Worm (Caenorhabditis elegans) whole organism, L1 larva: Measurements from ENCODE around the gene Y54F10BM.23.

Source experiments
- ceh-82 ChIP-seq, 3 experiments: fragments of 150-350 bp in 1 of 3; sonication (generic microtip) in 2 of 3; optimal IDR thresholded peaks; 2 replicates each; lab custom pipeline; 2014 to 2017; ENCODE audit warnings: missing biosample characterization in 3 of 3, missing genetic modification characterization in 3 of 3
- ces-1 ChIP-seq: fragments of 150-350 bp; optimal IDR thresholded peaks from 2 replicates; lab custom pipeline; 2014; ENCODE audit warnings: missing biosample characterization, missing genetic modification reagents, missing genetic modification characterization
- efl-1 ChIP-seq, 4 experiments: fragments of 150-350 bp; optimal IDR thresholded peaks in 3 of 4; peaks in 1 of 4; 1 replicate in 1 of 4; 2 replicates in 3 of 4; lab custom pipeline; 2014; ENCODE audit warnings: missing biosample characterization in 2 of 4, missing genetic modification characterization in 2 of 4, missing genetic modification reagents in 2 of 4
- egl-27 ChIP-seq, 2 experiments: fragments of 150-350 bp in 1 of 2; sonication (generic microtip); optimal IDR thresholded peaks; 3 replicates each; lab custom pipeline; 2017 to 2018; ENCODE audit warnings: missing biosample characterization in 2 of 2, missing genetic modification characterization in 2 of 2, missing genetic modification reagents in 2 of 2
- fkh-10 ChIP-seq: sonication (generic microtip); optimal IDR thresholded peaks from 2 replicates; lab custom pipeline; 2017; ENCODE audit warnings: missing biosample characterization, missing genetic modification reagents, missing genetic modification characterization
- jun-1 ChIP-seq: fragments of 150-350 bp; optimal IDR thresholded peaks from 2 replicates; lab custom pipeline; 2014; ENCODE audit warnings: missing biosample characterization, missing genetic modification reagents, missing genetic modification characterization
- lin-13 ChIP-seq: fragments of 150-350 bp; optimal IDR thresholded peaks from 2 replicates; lab custom pipeline; 2014; ENCODE audit warnings: missing biosample characterization, missing genetic modification reagents, missing genetic modification characterization
- nhr-11 ChIP-seq: fragments of 150-350 bp; optimal IDR thresholded peaks from 2 replicates; lab custom pipeline; 2014; ENCODE audit warnings: missing biosample characterization, missing genetic modification characterization
- nhr-77 ChIP-seq: fragments of 150-350 bp; optimal IDR thresholded peaks from 2 replicates; lab custom pipeline; 2014; ENCODE audit warnings: missing biosample characterization, missing genetic modification characterization
- rnt-1 ChIP-seq: sonication (generic microtip); optimal IDR thresholded peaks from 2 replicates; lab custom pipeline; 2016; ENCODE audit warnings: mild to moderate bottlenecking, missing genetic modification characterization, moderate library complexity, missing compliant biosample characterization
- skn-1 ChIP-seq: fragments of 150-350 bp; optimal IDR thresholded peaks from 2 replicates; lab custom pipeline; 2014; ENCODE audit warnings: missing biosample characterization, missing genetic modification characterization
- swsn-7 ChIP-seq: sonication (generic microtip); optimal IDR thresholded peaks from 2 replicates; lab custom pipeline; 2016; ENCODE audit warnings: missing genetic modification characterization, missing compliant biosample characterization
- unc-130 ChIP-seq: fragments of 150-350 bp; optimal IDR thresholded peaks from 2 replicates; lab custom pipeline; 2017; ENCODE audit warnings: missing biosample characterization, missing genetic modification characterization, inconsistent platforms
- zag-1 ChIP-seq: fragments of 150-350 bp; optimal IDR thresholded peaks from 2 replicates; lab custom pipeline; 2014; ENCODE audit warnings: missing biosample characterization, missing genetic modification characterization

ce11 chrIII:2324703-2325102 is 45.3 kb upstream of the Y54F10BM.23 start:
- TF ChIP-seq ceh-82 (tag; optimal IDR thresholded peaks at IDR 0.05; lab: Kevin White, UChicago) (no peak), nhr-77 (tag; lab: Kevin White, UChicago) (no peak), efl-1 (optimal IDR thresholded peaks at IDR 0.05; lab: Kevin White, UChicago) (no peak), efl-1 (GFP tag; optimal IDR thresholded peaks at IDR 0.05 in 1 of 2; lab: Kevin White, UChicago) (no peak), egl-27 (tag; optimal IDR thresholded peaks at IDR 0.05; lab: Kevin White, UChicago) (no peak), skn-1 (tag; lab: Kevin White, UChicago) (no peak), unc-130 (tag; lab: Kevin White, UChicago) (no peak), zag-1 (tag; lab: Kevin White, UChicago) (no peak), swsn-7 (tag; lab: Kevin White, UChicago) (no peak), jun-1 (tag; lab: Kevin White, UChicago) (no peak), rnt-1 (tag; lab: Kevin White, UChicago) (no peak), fkh-10 (no peak), nhr-11 (tag; lab: Kevin White, UChicago) (no peak), lin-13 (no peak), ces-1 (GFP tag; lab: Kevin White, UChicago) (no peak)
